Worm (Caenorhabditis elegans): ENCODE measurements around the gene srsx-34.

DNA sequence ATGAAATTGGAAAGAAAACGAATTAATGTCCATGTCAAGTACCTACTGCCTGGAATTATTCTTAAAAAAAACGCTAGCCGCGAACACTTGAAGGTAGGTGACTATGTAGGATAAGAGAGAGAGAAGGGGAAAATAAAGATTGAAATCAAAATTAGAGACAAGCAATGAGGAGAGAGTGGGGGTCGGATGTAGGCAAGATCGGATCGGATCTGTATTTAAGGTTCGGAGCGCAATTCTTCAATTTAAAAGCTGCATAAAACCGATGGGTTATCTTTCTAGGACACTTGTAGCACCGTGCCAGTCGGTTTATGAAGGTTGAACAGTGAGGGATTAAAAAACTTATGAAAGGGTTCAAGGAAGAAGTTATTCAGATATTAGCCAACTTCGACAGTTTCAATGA lies 27.3 kb downstream of the srsx-34 start:
- TF ChIP-seq ZK546.5 (tag; optimal IDR thresholded peaks at IDR 0.05) = no peak
- no peak for TF ChIP-seq unc-39 (tag; optimal IDR thresholded peaks at IDR 0.05)
- TF ChIP-seq ama-1 (optimal IDR thresholded peaks at IDR 0.05) = no peak
- no peak for TF ChIP-seq blmp-1 (tag; optimal IDR thresholded peaks at IDR 0.05; ENCODE audit: insufficient read depth)
- no peak for TF ChIP-seq mab-5 (tag; optimal IDR thresholded peaks at IDR 0.05)
- no peak for TF ChIP-seq nhr-10 (tag; optimal IDR thresholded peaks at IDR 0.05)
- no peak for TF ChIP-seq nhr-6 (tag; optimal IDR thresholded peaks at IDR 0.05)
- no peak for TF ChIP-seq skn-1 (tag; optimal IDR thresholded peaks at IDR 0.05)
- TF ChIP-seq nhr-77 (tag; optimal IDR thresholded peaks at IDR 0.05) = no peak
- no peak for TF ChIP-seq nhr-237 (tag; optimal IDR thresholded peaks at IDR 0.05)
- no peak for TF ChIP-seq unc-62 (GFP tag; optimal IDR thresholded peaks at IDR 0.05)
- TF ChIP-seq nhr-12 (tag; optimal IDR thresholded peaks at IDR 0.05) = no peak
